Worm (Caenorhabditis elegans) whole organism, L1 larva: Measurements from ENCODE around the gene nhr-48.

Experiments used
- C04F5.9 ChIP-seq: sonication (generic microtip); optimal IDR thresholded peaks from 2 replicates; lab custom pipeline; 2016; ENCODE audit warnings: missing genetic modification characterization, missing compliant biosample characterization
- C34B4.2 ChIP-seq: sonication (generic microtip); optimal IDR thresholded peaks from 2 replicates; lab custom pipeline; 2017; ENCODE audit warnings: mild to moderate bottlenecking, missing genetic modification characterization, missing compliant biosample characterization
- Y116A8C.19 ChIP-seq: sonication (generic microtip); optimal IDR thresholded peaks from 2 replicates; lab custom pipeline; 2016; ENCODE audit warnings: missing compliant biosample characterization, missing genetic modification characterization, borderline replicate concordance
- blmp-1 ChIP-seq: fragments of 150-350 bp; optimal IDR thresholded peaks from 2 replicates; lab custom pipeline; 2014; ENCODE audit warnings: missing biosample characterization, missing genetic modification characterization
- dsc-1 ChIP-seq: sonication (generic microtip); optimal IDR thresholded peaks from 2 replicates; lab custom pipeline; 2016; ENCODE audit warnings: mild to moderate bottlenecking, missing genetic modification characterization, missing compliant biosample characterization
- efl-3 ChIP-seq: fragments of 200-800 bp; sonication (Bioruptor generic); optimal IDR thresholded peaks from 2 replicates; lab custom pipeline; 2018; ENCODE audit warnings: mild to moderate bottlenecking, missing genetic modification characterization, missing compliant biosample characterization
- egl-13 ChIP-seq: sonication (generic microtip); optimal IDR thresholded peaks from 2 replicates; lab custom pipeline; 2016; ENCODE audit warnings: missing genotype, missing genetic modification reagents, missing genetic modification characterization, missing compliant biosample characterization
- egl-27 ChIP-seq, 2 experiments: fragments of 150-350 bp in 1 of 2; sonication (generic microtip); optimal IDR thresholded peaks; 3 replicates each; lab custom pipeline; 2017 to 2018; ENCODE audit warnings: missing biosample characterization in 2 of 2, missing genetic modification characterization in 2 of 2, missing genetic modification reagents in 2 of 2
- elt-2 ChIP-seq: sonication (generic microtip); optimal IDR thresholded peaks from 2 replicates; lab custom pipeline; 2016; ENCODE audit warnings: missing genetic modification characterization, mild to moderate bottlenecking, inconsistent platforms, missing compliant biosample characterization, missing genetic modification reagents
- fkh-10 ChIP-seq: sonication (generic microtip); optimal IDR thresholded peaks from 2 replicates; lab custom pipeline; 2017; ENCODE audit warnings: missing biosample characterization, missing genetic modification reagents, missing genetic modification characterization
- fkh-8 ChIP-seq: sonication (generic microtip); optimal IDR thresholded peaks from 2 replicates; lab custom pipeline; 2016; ENCODE audit warnings: mild to moderate bottlenecking, missing genetic modification characterization, missing compliant biosample characterization
- fos-1 ChIP-seq: fragments of 150-350 bp; optimal IDR thresholded peaks from 2 replicates; lab custom pipeline; 2014; ENCODE audit warnings: missing biosample characterization, missing genetic modification characterization
- grh-1 ChIP-seq: fragments of 200-800 bp; sonication (Bioruptor generic); IDR thresholded peaks from 2 replicates; pipeline ENCODE4 v1.3.6; 2022; ENCODE audit warnings: missing genetic modification reagents, missing genetic modification characterization, missing compliant biosample characterization
- hpl-2 ChIP-seq: fragments of 150-350 bp; optimal IDR thresholded peaks from 2 replicates; lab custom pipeline; 2014; ENCODE audit warnings: missing biosample characterization, missing genetic modification reagents, missing genetic modification characterization
- isw-1 ChIP-seq: fragments of 200-800 bp; sonication (Bioruptor generic); IDR thresholded peaks from 2 replicates; pipeline ENCODE4 v1.3.6; 2022; ENCODE audit warnings: missing genetic modification characterization, missing compliant biosample characterization
- lin-14 ChIP-seq: fragments of 200-800 bp; sonication (Bioruptor generic); optimal IDR thresholded peaks from 2 replicates; lab custom pipeline; 2018; ENCODE audit warnings: mild to moderate bottlenecking, missing genetic modification characterization, moderate library complexity, missing compliant biosample characterization
- lin-15B ChIP-seq: fragments of 150-350 bp; sonication (generic microtip); optimal IDR thresholded peaks from 3 replicates; lab custom pipeline; 2014; ENCODE audit warnings: missing biosample characterization, missing genetic modification characterization
- lir-3 ChIP-seq: sonication (generic microtip); optimal IDR thresholded peaks from 2 replicates; lab custom pipeline; 2016; ENCODE audit warnings: mild to moderate bottlenecking, missing genetic modification characterization, moderate library complexity, missing compliant biosample characterization; ENCODE audit not compliant: poor library complexity
- mab-9 ChIP-seq: fragments of 200-800 bp; sonication (Bioruptor generic); IDR thresholded peaks from 2 replicates; pipeline ENCODE4 v1.3.6; 2022; ENCODE audit warnings: missing genetic modification reagents, missing genetic modification characterization, missing compliant biosample characterization
- mdl-1 ChIP-seq, 2 experiments: fragments of 150-350 bp; optimal IDR thresholded peaks; 2 replicates each; lab custom pipeline; 2014 to 2017; ENCODE audit warnings: missing biosample characterization in 2 of 2, missing genetic modification characterization in 2 of 2, inconsistent platforms in 1 of 2
- mef-2 ChIP-seq: fragments of 150-350 bp; optimal IDR thresholded peaks from 2 replicates; lab custom pipeline; 2014; ENCODE audit warnings: missing biosample characterization, missing genetic modification characterization
- nhr-11 ChIP-seq: fragments of 150-350 bp; optimal IDR thresholded peaks from 2 replicates; lab custom pipeline; 2014; ENCODE audit warnings: missing biosample characterization, missing genetic modification characterization
- nhr-12 ChIP-seq: sonication (generic microtip); optimal IDR thresholded peaks from 2 replicates; lab custom pipeline; 2017; ENCODE audit warnings: missing biosample characterization, missing genetic modification characterization
- nhr-28 ChIP-seq: fragments of 150-350 bp; optimal IDR thresholded peaks from 2 replicates; lab custom pipeline; 2014; ENCODE audit warnings: missing biosample characterization, missing genetic modification characterization
- nhr-47 ChIP-seq: sonication (generic microtip); optimal IDR thresholded peaks from 2 replicates; lab custom pipeline; 2016; ENCODE audit warnings: mild to moderate bottlenecking, missing genetic modification characterization, moderate library complexity, missing compliant biosample characterization
- nhr-71 ChIP-seq: sonication (generic microtip); optimal IDR thresholded peaks from 2 replicates; lab custom pipeline; 2016; ENCODE audit warnings: mild to moderate bottlenecking, missing genetic modification characterization, moderate library complexity, missing compliant biosample characterization
- nhr-76 ChIP-seq: sonication (generic microtip); optimal IDR thresholded peaks from 2 replicates; lab custom pipeline; 2017; ENCODE audit warnings: missing biosample characterization, missing genetic modification characterization
- pqm-1 ChIP-seq: sonication (generic microtip); optimal IDR thresholded peaks from 3 replicates; lab custom pipeline; 2017; ENCODE audit warnings: missing biosample characterization, missing genetic modification characterization
- sox-4 ChIP-seq: sonication (generic microtip); optimal IDR thresholded peaks from 2 replicates; lab custom pipeline; 2016; ENCODE audit warnings: missing genetic modification characterization, missing compliant biosample characterization
- swsn-7 ChIP-seq: sonication (generic microtip); optimal IDR thresholded peaks from 2 replicates; lab custom pipeline; 2016; ENCODE audit warnings: missing genetic modification characterization, missing compliant biosample characterization
- unc-130 ChIP-seq: fragments of 150-350 bp; optimal IDR thresholded peaks from 2 replicates; lab custom pipeline; 2017; ENCODE audit warnings: missing biosample characterization, missing genetic modification characterization, inconsistent platforms
- vab-15 ChIP-seq: sonication (generic microtip); optimal IDR thresholded peaks from 2 replicates; lab custom pipeline; 2017; ENCODE audit warnings: missing genotype, mild to moderate bottlenecking, missing genetic modification characterization, missing compliant biosample characterization
- xbp-1 ChIP-seq: sonication (generic microtip); optimal IDR thresholded peaks from 2 replicates; lab custom pipeline; 2016; ENCODE audit warnings: missing genetic modification characterization, missing compliant biosample characterization
- zag-1 ChIP-seq: fragments of 150-350 bp; optimal IDR thresholded peaks from 2 replicates; lab custom pipeline; 2014; ENCODE audit warnings: missing biosample characterization, missing genetic modification characterization
- zip-4 ChIP-seq: fragments of 200-800 bp; sonication (Bioruptor generic); optimal IDR thresholded peaks from 2 replicates; lab custom pipeline; 2018; ENCODE audit warnings: mild to moderate bottlenecking, missing genetic modification characterization, moderate library complexity, missing compliant biosample characterization

The nhr-48 gene

DNA sequence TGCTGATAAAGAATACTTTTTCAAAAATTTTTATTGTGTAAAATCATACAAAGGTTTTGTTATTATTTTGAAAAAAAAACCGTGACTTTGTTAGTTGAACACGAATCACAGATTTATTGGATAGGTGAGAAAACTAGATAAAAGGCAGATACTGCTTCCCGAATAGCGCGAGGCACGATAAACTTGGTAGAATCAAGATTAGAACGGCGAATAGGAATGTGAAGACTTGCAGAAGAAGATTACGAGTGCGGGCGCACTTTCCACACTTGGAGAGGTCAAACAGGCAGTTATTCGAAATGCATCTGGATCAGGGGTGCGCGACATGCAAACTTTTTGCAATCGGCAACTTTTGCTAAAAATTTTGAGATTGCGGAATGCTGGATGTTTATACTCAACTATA lies 5.2 kb downstream of the nhr-48 start:
- TF ChIP-seq Y116A8C.19 (tag; lab: Kevin White, UChicago) (no peak), zag-1 (tag; lab: Kevin White, UChicago) (no peak), zip-4 (GFP tag; lab: Kevin White, UChicago) (no peak), swsn-7 (tag; lab: Kevin White, UChicago) (no peak), nhr-47 (tag; lab: Kevin White, UChicago) (no peak), mab-9 (GFP tag; lab: Robert Waterston, UW) (no peak), egl-27 (tag; optimal IDR thresholded peaks at IDR 0.05; lab: Kevin White, UChicago) (no peak), unc-130 (no peak)

- TF ChIP-seq nhr-11 (tag; lab: Kevin White, UChicago), result no peak
- TF ChIP-seq nhr-71 (tag; lab: Kevin White, UChicago), result no peak
- TF ChIP-seq fkh-8 (tag; lab: Kevin White, UChicago), result no peak
- TF ChIP-seq sox-4 (tag; lab: Kevin White, UChicago), result no peak
- TF ChIP-seq Y116A8C.19 (tag; lab: Kevin White, UChicago), result no peak
Measured at ce11 chrX:15716971-15717370, 9.0 kb downstream of the nhr-48 start.

- no peak for TF ChIP-seq lin-14
- TF ChIP-seq vab-15 (tag; lab: Kevin White, UChicago), result no peak
- no peak for TF ChIP-seq pqm-1 (tag; lab: Kevin White, UChicago)
- no peak for TF ChIP-seq nhr-12
- TF ChIP-seq fkh-10 (GFP tag; lab: Kevin White, UChicago), result no peak
- no peak for TF ChIP-seq C04F5.9 (tag; lab: Kevin White, UChicago)
- TF ChIP-seq isw-1 (GFP tag; lab: Robert Waterston, UW), result no peak
- no peak for TF ChIP-seq nhr-28 (tag; lab: Kevin White, UChicago)
- TF ChIP-seq lin-15B, result no peak
- TF ChIP-seq unc-130, result no peak
- no peak for TF ChIP-seq hpl-2 (GFP tag; lab: Kevin White, UChicago)
- TF ChIP-seq dsc-1, result no peak
- no peak for TF ChIP-seq xbp-1 (tag; lab: Kevin White, UChicago)
- TF ChIP-seq zag-1 (tag; lab: Kevin White, UChicago), result no peak
- no peak for TF ChIP-seq fos-1 (tag; lab: Kevin White, UChicago)
- TF ChIP-seq blmp-1 (tag; lab: Kevin White, UChicago), result no peak
- no peak for TF ChIP-seq mdl-1 (tag; optimal IDR thresholded peaks at IDR 0.05; lab: Kevin White, UChicago)
- TF ChIP-seq mab-9 (GFP tag; lab: Robert Waterston, UW), result no peak
- no peak for TF ChIP-seq elt-2 (tag; lab: Kevin White, UChicago)
Measured at ce11 chrX:15718325-15718724, 10.3 kb downstream of the nhr-48 start, which contains the start of gene ZK662.6. Gene ZK662.6 (plus strand): TSS chrX:15718625.

DNA sequence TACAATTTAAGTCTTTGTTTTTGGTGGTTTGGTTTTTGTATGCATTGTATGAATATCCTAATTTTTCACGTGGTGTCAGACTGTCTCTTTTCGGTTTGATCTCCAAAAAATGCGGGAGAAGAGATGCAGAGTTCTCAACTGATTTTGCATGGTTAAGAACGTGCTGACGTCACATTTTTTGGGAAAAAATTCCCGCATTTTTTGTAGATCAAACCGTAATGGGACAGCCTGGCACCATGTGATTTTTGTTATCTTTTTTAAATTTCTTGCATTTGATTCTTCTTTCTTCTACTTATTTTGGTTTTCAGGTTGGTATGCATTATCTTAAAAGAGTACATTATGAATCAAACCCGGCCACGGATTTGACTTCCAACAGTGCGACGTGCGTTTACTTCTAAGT lies 13.3 kb downstream of the nhr-48 start, which contains the start of gene ZK662.5:
ZK662.5 (plus strand) TSS at position 301 of the 400 bp plus-strand sequence.
- TF ChIP-seq egl-13 (tag; lab: Kevin White, UChicago) (no peak), C34B4.2 (no peak), mdl-1 (tag; optimal IDR thresholded peaks at IDR 0.05; lab: Kevin White, UChicago) (no peak), efl-3 (no peak), grh-1 (GFP tag; lab: Robert Waterston, UW) (no peak), mab-9 (GFP tag; lab: Robert Waterston, UW) (no peak), zag-1 (tag; lab: Kevin White, UChicago) (no peak), fkh-8 (tag; lab: Kevin White, UChicago) (no peak), blmp-1 (tag; lab: Kevin White, UChicago) (no peak), nhr-76 (tag; lab: Kevin White, UChicago) (no peak), C04F5.9 (tag; lab: Kevin White, UChicago) (no peak), mef-2 (tag; lab: Kevin White, UChicago) (no peak), Y116A8C.19 (tag; lab: Kevin White, UChicago) (no peak), lir-3 (tag; lab: Kevin White, UChicago) (no peak), sox-4 (tag; lab: Kevin White, UChicago) (no peak)
